Worm (Caenorhabditis elegans) whole organism, L4 larva: ENCODE measurements around the gene ptp-1.

Source experiments
- F26F4.8 ChIP-seq: fragments of 200-800 bp; sonication (Bioruptor generic); conservative IDR thresholded peaks from 2 replicates; pipeline ENCODE4 v1.3.6; 2022; ENCODE audit warnings: missing genetic modification characterization, missing compliant biosample characterization
- ama-1 ChIP-seq: fragments of 150-350 bp; optimal IDR thresholded peaks from 2 replicates; lab custom pipeline; 2014; ENCODE audit warnings: inconsistent platforms, mixed read lengths
- lin-13 ChIP-seq: fragments of 150-350 bp; optimal IDR thresholded peaks from 2 replicates; lab custom pipeline; 2014; ENCODE audit warnings: missing biosample characterization, missing genetic modification reagents, missing genetic modification characterization
- lin-38 ChIP-seq: fragments of 200-800 bp; sonication (Bioruptor generic); IDR thresholded peaks from 2 replicates; pipeline ENCODE4 v1.3.6; 2022; ENCODE audit warnings: missing genetic modification reagents, missing genetic modification characterization, missing compliant biosample characterization
- nhr-77 ChIP-seq: fragments of 150-350 bp; optimal IDR thresholded peaks from 2 replicates; lab custom pipeline; 2014; ENCODE audit warnings: missing biosample characterization, missing genetic modification characterization
- sdz-12 ChIP-seq: fragments of 200-800 bp; sonication (Bioruptor generic); optimal IDR thresholded peaks from 2 replicates; lab custom pipeline; 2018; ENCODE audit warnings: mild to moderate bottlenecking, missing genetic modification characterization, missing compliant biosample characterization

- TF ChIP-seq ama-1 (no peak), nhr-77 (tag; lab: Kevin White, UChicago) (no peak), lin-38 (GFP tag; lab: Robert Waterston, UW) (no peak), F26F4.8 (GFP tag; lab: Robert Waterston, UW) (no peak), sdz-12 (no peak), lin-13 (GFP tag; lab: Kevin White, UChicago) (no peak)
These were observed 36.5 kb downstream of the ptp-1 start, which contains the start of gene sel-8 for ce11 chrIII:3627042-3627441.
